Worm (Caenorhabditis elegans) whole organism, young adult: ENCODE results near the gene Y39B6A.13.

Source experiments
- Y53G8AR.9 ChIP-seq: fragments of 200-800 bp; sonication (Bioruptor generic); conservative IDR thresholded peaks from 2 replicates; pipeline ENCODE4 v1.3.6; 2022; ENCODE audit warnings: missing genetic modification reagents, missing genetic modification characterization, missing compliant biosample characterization
- unc-62 ChIP-seq: fragments of 150-350 bp; optimal IDR thresholded peaks from 2 replicates; lab custom pipeline; 2014; ENCODE audit warnings: missing biosample characterization, missing genetic modification reagents, missing genetic modification characterization

ce11 chrV:19125253-19125652, 6.0 kb upstream of the Y39B6A.13 start:
- no peak for TF ChIP-seq unc-62
- no peak for TF ChIP-seq Y53G8AR.9
